Worm (Caenorhabditis elegans): ENCODE data around the gene btb-19.
A peak's percentile ranks its signal among the peaks of the same experiment; 100 is the strongest.

Gene btb-19

DNA sequence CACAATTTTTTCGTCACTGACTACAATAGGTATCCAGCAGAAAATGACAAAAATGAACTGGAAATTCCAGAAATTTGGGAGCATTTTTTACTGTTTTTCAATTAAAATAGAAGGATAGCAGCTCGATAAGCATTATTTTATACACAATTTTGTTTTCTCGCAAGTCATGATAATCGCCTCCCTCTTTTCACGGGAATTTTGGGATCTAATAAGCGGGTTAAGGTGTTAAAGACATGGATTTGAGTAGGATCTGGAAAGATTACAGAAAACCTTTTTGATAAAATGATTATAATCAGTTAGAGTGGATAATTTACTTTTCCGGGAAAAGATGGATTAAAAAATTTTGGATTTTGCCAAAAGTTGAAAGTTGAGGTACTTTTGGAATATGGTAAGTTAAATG is 26.8 kb upstream of the btb-19 start, which contains the start of gene gcy-29:
gcy-29 (minus strand) TSS at position 101 of the 400 bp plus-strand sequence.
- TF ChIP-seq unc-86 (tag; optimal IDR thresholded peaks at IDR 0.05) (no peak), tbx-2 (tag; optimal IDR thresholded peaks at IDR 0.05) (no peak), ceh-30 (tag; optimal IDR thresholded peaks at IDR 0.05) (no peak), ceh-19 (GFP tag; optimal IDR thresholded peaks at IDR 0.05) (no peak), pag-3 (tag; optimal IDR thresholded peaks at IDR 0.05; ENCODE audit: borderline replicate concordance) (no peak), nhr-11 (tag; optimal IDR thresholded peaks at IDR 0.05) (no peak), pax-1 (tag; optimal IDR thresholded peaks at IDR 0.05) (no peak), ztf-16 (tag; optimal IDR thresholded peaks at IDR 0.05) (no peak), zip-5 (tag; optimal IDR thresholded peaks at IDR 0.05) (no peak), ceh-6 (GFP tag; optimal IDR thresholded peaks at IDR 0.05) (no peak)

DNA sequence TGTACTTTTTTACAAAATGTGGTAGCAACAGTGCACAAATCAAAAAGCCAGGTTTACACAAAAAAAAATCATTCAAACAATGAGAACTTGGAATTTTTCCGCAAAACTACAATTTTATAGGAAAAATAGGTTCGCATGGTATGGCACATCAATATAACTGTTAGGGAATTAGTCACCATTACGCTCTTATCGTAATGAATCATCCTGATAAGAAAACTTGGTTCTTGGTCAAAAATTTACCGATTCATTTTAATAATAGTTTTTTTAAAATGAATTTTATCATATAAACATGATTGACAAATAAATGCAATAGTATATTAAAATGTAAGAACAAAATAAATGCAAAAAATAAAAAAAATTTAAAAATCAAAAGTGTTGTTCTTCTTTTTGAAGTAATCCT is 18.6 kb upstream of the btb-19 start:
- peak; percentile 44 for TF ChIP-seq elt-2 (tag; optimal IDR thresholded peaks at IDR 0.05)
- TF ChIP-seq syd-9 (tag; optimal IDR thresholded peaks at IDR 0.05), result no peak
- TF ChIP-seq ceh-45 (GFP tag; IDR thresholded peaks at IDR 0.05), result no peak

DNA sequence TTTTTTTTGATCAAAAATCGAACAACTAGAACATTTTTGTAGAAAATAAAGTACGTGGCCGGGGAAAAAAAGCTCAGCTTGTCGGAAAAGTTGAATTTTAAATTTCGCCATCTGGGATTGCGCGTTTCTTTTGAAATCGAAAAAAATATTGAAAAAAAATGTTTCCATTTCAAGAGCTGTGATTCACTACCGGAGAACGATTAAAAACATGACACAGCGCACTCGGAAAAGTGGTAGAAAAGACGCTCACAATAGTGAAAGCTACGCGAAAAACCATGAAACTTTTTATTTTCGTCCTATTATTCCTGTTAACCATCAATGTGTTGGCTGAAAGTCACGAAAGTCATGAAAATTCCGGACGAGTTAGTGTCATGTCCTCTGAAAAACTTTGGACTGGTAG is 15.8 kb upstream of the btb-19 start, which contains the start of the genes clec-147 and C04H5.7:
clec-147 (minus strand) TSS at position 101 of the 400 bp plus-strand sequence.
C04H5.7 (plus strand) TSS at position 219 of the 400 bp plus-strand sequence.
- TF ChIP-seq ztf-16 (tag; optimal IDR thresholded peaks at IDR 0.05), result no peak
- no peak for TF ChIP-seq pqm-1 (tag; optimal IDR thresholded peaks at IDR 0.05)
- TF ChIP-seq ceh-24 (tag; optimal IDR thresholded peaks at IDR 0.05), result no peak
- TF ChIP-seq sdc-2 (tag; optimal IDR thresholded peaks at IDR 0.05), result no peak
- TF ChIP-seq odd-2 (tag; optimal IDR thresholded peaks at IDR 0.05), result no peak
- TF ChIP-seq ceh-6 (GFP tag; optimal IDR thresholded peaks at IDR 0.05), result no peak
- TF ChIP-seq T23F11.4 (GFP tag; optimal IDR thresholded peaks at IDR 0.05), result no peak
- no peak for TF ChIP-seq unc-86 (tag; optimal IDR thresholded peaks at IDR 0.05)
- TF ChIP-seq ceh-9 (tag; optimal IDR thresholded peaks at IDR 0.05), result no peak
- no peak for TF ChIP-seq ceh-2 (tag; optimal IDR thresholded peaks at IDR 0.05)
- no peak for TF ChIP-seq ttx-3 (tag; optimal IDR thresholded peaks at IDR 0.05)
- TF ChIP-seq elt-4 (tag; optimal IDR thresholded peaks at IDR 0.05), result no peak
- TF ChIP-seq Y22D7AL.16 (tag; optimal IDR thresholded peaks at IDR 0.05), result no peak
- no peak for TF ChIP-seq ceh-30 (tag; optimal IDR thresholded peaks at IDR 0.05)
- TF ChIP-seq hlh-30 (tag; optimal IDR thresholded peaks at IDR 0.05; ENCODE audit: insufficient read depth), result no peak
- TF ChIP-seq syd-9 (tag; optimal IDR thresholded peaks at IDR 0.05), result no peak
- TF ChIP-seq C38D4.7 (GFP tag; optimal IDR thresholded peaks at IDR 0.05), result no peak
- TF ChIP-seq pros-1 (tag; optimal IDR thresholded peaks at IDR 0.05), result no peak
- no peak for TF ChIP-seq ceh-19 (GFP tag; optimal IDR thresholded peaks at IDR 0.05)

DNA sequence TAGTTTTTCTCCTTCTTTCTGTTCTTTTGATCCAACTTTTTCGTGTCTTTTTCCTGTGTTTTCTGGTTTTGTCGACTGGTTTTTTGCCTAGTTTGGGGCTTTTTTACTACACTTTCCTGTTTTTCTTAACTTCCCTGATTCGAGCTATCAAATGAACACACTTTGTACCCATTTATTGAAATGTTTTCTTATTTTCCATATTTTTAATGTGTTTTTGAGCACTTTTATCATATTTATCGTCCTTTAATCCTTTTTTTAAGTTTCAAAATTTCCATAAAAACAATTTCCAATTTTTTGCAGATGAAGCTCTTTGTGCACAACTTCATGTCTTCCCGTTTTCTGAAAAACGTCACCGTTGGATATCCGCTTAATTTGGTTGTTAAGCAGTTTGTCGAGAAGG is 12.1 kb upstream of the btb-19 start, which contains the start of gene C04H5.1:
C04H5.1 (plus strand) TSS at position 301 of the 400 bp plus-strand sequence.
- TF ChIP-seq K09A11.1 (tag; optimal IDR thresholded peaks at IDR 0.05; ENCODE audit: insufficient read depth), result no peak
- no peak for TF ChIP-seq dve-1 (tag; optimal IDR thresholded peaks at IDR 0.05)
- no peak for TF ChIP-seq nhr-232 (tag; optimal IDR thresholded peaks at IDR 0.05)
- no peak for TF ChIP-seq npax-4 (tag; optimal IDR thresholded peaks at IDR 0.05)
- TF ChIP-seq ttx-3 (tag; optimal IDR thresholded peaks at IDR 0.05), result no peak
- no peak for TF ChIP-seq zip-5 (tag; optimal IDR thresholded peaks at IDR 0.05)
- no peak for TF ChIP-seq che-1 (tag; optimal IDR thresholded peaks at IDR 0.05)
- TF ChIP-seq sdc-2 (tag; optimal IDR thresholded peaks at IDR 0.05), result no peak
- TF ChIP-seq eyg-1 (tag; optimal IDR thresholded peaks at IDR 0.05), result no peak
- no peak for TF ChIP-seq tbx-2 (tag; optimal IDR thresholded peaks at IDR 0.05)
- TF ChIP-seq unc-3 (GFP tag; conservative IDR thresholded peaks at IDR 0.05), result no peak
- TF ChIP-seq unc-3 (tag; optimal IDR thresholded peaks at IDR 0.05), result no peak
- no peak for TF ChIP-seq tbx-7 (tag; optimal IDR thresholded peaks at IDR 0.05)
- no peak for TF ChIP-seq ceh-31 (tag; optimal IDR thresholded peaks at IDR 0.05)
- no peak for TF ChIP-seq ahr-1 (tag; optimal IDR thresholded peaks at IDR 0.05)
- no peak for TF ChIP-seq hlh-30 (tag; optimal IDR thresholded peaks at IDR 0.05; ENCODE audit: insufficient read depth)
- no peak for TF ChIP-seq C08G9.2 (tag; optimal IDR thresholded peaks at IDR 0.05)
- TF ChIP-seq elt-4 (tag; optimal IDR thresholded peaks at IDR 0.05), result no peak
- TF ChIP-seq ets-4 (tag; optimal IDR thresholded peaks at IDR 0.05), result no peak
- TF ChIP-seq pat-9 (tag; optimal IDR thresholded peaks at IDR 0.05), result no peak

Data from whole organism, late embryonic.